Worm (Caenorhabditis elegans) whole organism, young adult: ENCODE measurements around the gene sri-6.

ENCODE experiments used
- B0035.1 ChIP-seq: sonication (generic microtip); optimal IDR thresholded peaks from 2 replicates; lab custom pipeline; 2016; ENCODE audit warnings: missing genetic modification characterization, mild to moderate bottlenecking, missing compliant biosample characterization, missing genotype, missing genetic modification reagents
- C17E4.6 ChIP-seq: fragments of 200-800 bp; sonication (Bioruptor generic); IDR thresholded peaks from 2 replicates; pipeline ENCODE4 v1.3.6; 2022; ENCODE audit warnings: missing genetic modification reagents, missing genetic modification characterization, missing compliant biosample characterization
- F23B12.7 ChIP-seq: sonication (generic microtip); optimal IDR thresholded peaks from 2 replicates; lab custom pipeline; 2017; ENCODE audit warnings: missing genetic modification characterization, mild to moderate bottlenecking, missing compliant biosample characterization, antibody characterized with exemption, moderate library complexity; ENCODE audit not compliant: insufficient read depth
- F33H1.4 ChIP-seq: fragments of 200-800 bp; sonication (Bioruptor generic); IDR thresholded peaks from 2 replicates; pipeline ENCODE4 v1.3.6; 2022; ENCODE audit warnings: missing genetic modification reagents, missing genetic modification characterization, missing compliant biosample characterization
- F37B4.10 ChIP-seq: fragments of 200-800 bp; sonication (Bioruptor generic); IDR thresholded peaks from 2 replicates; pipeline ENCODE4 v1.3.6; 2022; ENCODE audit warnings: missing genetic modification characterization, missing compliant biosample characterization
- F52B5.7 ChIP-seq: sonication (generic microtip); optimal IDR thresholded peaks from 2 replicates; lab custom pipeline; 2016; ENCODE audit warnings: mild to moderate bottlenecking, missing genetic modification characterization, missing compliant biosample characterization
- F57C9.4 ChIP-seq: sonication (generic microtip); optimal IDR thresholded peaks from 2 replicates; lab custom pipeline; 2017; ENCODE audit warnings: mild to moderate bottlenecking, missing genetic modification characterization, missing compliant biosample characterization
- K11D2.4 ChIP-seq: fragments of 200-800 bp; sonication (Bioruptor generic); IDR thresholded peaks from 2 replicates; pipeline ENCODE4 v1.3.6; 2022; ENCODE audit warnings: missing genetic modification reagents, missing genetic modification characterization, missing compliant biosample characterization
- K12H6.12 ChIP-seq: fragments of 200-800 bp; sonication (Bioruptor generic); optimal IDR thresholded peaks from 2 replicates; lab custom pipeline; 2018; ENCODE audit warnings: mild to moderate bottlenecking, missing genetic modification characterization, missing compliant biosample characterization
- T26A5.8 ChIP-seq: sonication (generic microtip); optimal IDR thresholded peaks from 2 replicates; lab custom pipeline; 2016; ENCODE audit warnings: missing genetic modification characterization, missing compliant biosample characterization
- Y53F4B.3 ChIP-seq: fragments of 200-800 bp; sonication (Bioruptor generic); IDR thresholded peaks from 2 replicates; pipeline ENCODE4 v1.3.6; 2022; ENCODE audit warnings: missing genetic modification reagents, missing genetic modification characterization, missing compliant biosample characterization
- Y95B8A.8 ChIP-seq: fragments of 200-800 bp; sonication (Bioruptor generic); IDR thresholded peaks from 2 replicates; pipeline ENCODE4 v1.3.6; 2022; ENCODE audit warnings: missing genetic modification reagents, missing genetic modification characterization, missing compliant biosample characterization
- ZK185.1 ChIP-seq: sonication (generic microtip); optimal IDR thresholded peaks from 2 replicates; lab custom pipeline; 2016; ENCODE audit warnings: mild to moderate bottlenecking, missing genetic modification characterization, missing compliant biosample characterization; ENCODE audit not compliant: poor library complexity, severe bottlenecking
- akir-1 ChIP-seq: fragments of 200-800 bp; sonication (Bioruptor generic); optimal IDR thresholded peaks from 2 replicates; lab custom pipeline; 2018; ENCODE audit warnings: mild to moderate bottlenecking, missing genetic modification characterization, moderate library complexity, missing compliant biosample characterization
- ama-1 ChIP-seq, 3 experiments: fragments of 150-350 bp in 1 of 3; sonication (generic microtip) in 2 of 3; optimal IDR thresholded peaks; 2 replicates each; lab custom pipeline; 2014 to 2018; ENCODE audit warnings: missing biosample characterization in 2 of 3, missing genetic modification characterization in 2 of 3, missing genetic modification reagents in 2 of 3
- atf-7 ChIP-seq: sonication (generic microtip); optimal IDR thresholded peaks from 2 replicates; lab custom pipeline; 2017; ENCODE audit warnings: mild to moderate bottlenecking, missing genetic modification characterization, missing compliant biosample characterization
- athp-1 ChIP-seq: sonication (generic microtip); optimal IDR thresholded peaks from 2 replicates; lab custom pipeline; 2017; ENCODE audit warnings: mild to moderate bottlenecking, missing genetic modification characterization, missing compliant biosample characterization
- attf-6 ChIP-seq: fragments of 200-800 bp; sonication (Bioruptor generic); IDR thresholded peaks from 2 replicates; pipeline ENCODE4 v1.3.6; 2022; ENCODE audit warnings: missing genetic modification reagents, missing genetic modification characterization, missing compliant biosample characterization
- ceh-100 ChIP-seq: fragments of 200-800 bp; sonication (Bioruptor generic); IDR thresholded peaks from 2 replicates; pipeline ENCODE4 v1.3.6; 2022; ENCODE audit warnings: missing genetic modification reagents, missing genetic modification characterization, missing compliant biosample characterization
- ceh-40 ChIP-seq: fragments of 200-800 bp; sonication (Bioruptor generic); IDR thresholded peaks from 2 replicates; pipeline ENCODE4 v1.3.6; 2022; ENCODE audit warnings: missing genetic modification characterization, missing compliant biosample characterization
- ceh-91 ChIP-seq: fragments of 200-800 bp; sonication (Bioruptor generic); IDR thresholded peaks from 2 replicates; pipeline ENCODE4 v1.3.6; 2022; ENCODE audit warnings: missing genetic modification reagents, missing genetic modification characterization, missing compliant biosample characterization
- chd-7 ChIP-seq: sonication (generic microtip); optimal IDR thresholded peaks from 2 replicates; lab custom pipeline; 2016; ENCODE audit warnings: mild to moderate bottlenecking, missing genetic modification characterization, moderate library complexity, missing compliant biosample characterization
- ets-4 ChIP-seq: fragments of 200-800 bp; sonication (Bioruptor generic); optimal IDR thresholded peaks from 2 replicates; lab custom pipeline; 2018; ENCODE audit warnings: mild to moderate bottlenecking, missing genetic modification characterization, missing compliant biosample characterization
- hlh-26 ChIP-seq: fragments of 200-800 bp; sonication (Bioruptor generic); conservative IDR thresholded peaks from 2 replicates; pipeline ENCODE4 v1.3.6; 2022; ENCODE audit warnings: missing genetic modification reagents, missing genetic modification characterization, missing compliant biosample characterization
- let-607 ChIP-seq, 2 experiments: fragments of 200-800 bp in 1 of 2; sonication (Bioruptor generic) in 1 of 2; sonication (generic microtip) in 1 of 2; optimal IDR thresholded peaks; 2 replicates each; lab custom pipeline; 2016 to 2018; ENCODE audit warnings: mild to moderate bottlenecking in 2 of 2, missing compliant biosample characterization in 2 of 2, missing genetic modification characterization in 2 of 2, moderate library complexity in 2 of 2, missing genotype in 1 of 2
- lin-26 ChIP-seq: fragments of 200-800 bp; sonication (Bioruptor generic); IDR thresholded peaks from 2 replicates; pipeline ENCODE4 v1.3.6; 2022; ENCODE audit warnings: missing genetic modification reagents, missing genetic modification characterization, missing compliant biosample characterization
- madf-8 ChIP-seq: fragments of 200-800 bp; sonication (Bioruptor generic); conservative IDR thresholded peaks from 2 replicates; pipeline ENCODE4 v1.3.6; 2022; ENCODE audit warnings: missing genetic modification reagents, missing genetic modification characterization, missing compliant biosample characterization
- mxl-1 ChIP-seq: sonication (generic microtip); optimal IDR thresholded peaks from 2 replicates; lab custom pipeline; 2016; ENCODE audit warnings: missing genetic modification characterization, missing compliant biosample characterization
- nfya-2 ChIP-seq: fragments of 200-800 bp; sonication (Bioruptor generic); IDR thresholded peaks from 2 replicates; pipeline ENCODE4 v1.3.6; 2022; ENCODE audit warnings: missing genetic modification reagents, missing genetic modification characterization, missing compliant biosample characterization
- nfyb-1 ChIP-seq: fragments of 200-800 bp; sonication (Bioruptor generic); IDR thresholded peaks from 2 replicates; pipeline ENCODE4 v1.3.6; 2022; ENCODE audit warnings: missing genetic modification reagents, missing genetic modification characterization, missing compliant biosample characterization
- nhr-179 ChIP-seq: sonication (generic microtip); optimal IDR thresholded peaks from 2 replicates; lab custom pipeline; 2016; ENCODE audit warnings: mild to moderate bottlenecking, missing genetic modification characterization, missing compliant biosample characterization
- nhr-27 ChIP-seq: fragments of 200-800 bp; sonication (Bioruptor generic); optimal IDR thresholded peaks from 2 replicates; lab custom pipeline; 2018; ENCODE audit warnings: mild to moderate bottlenecking, missing genetic modification characterization, moderate library complexity, missing compliant biosample characterization
- nhr-80 ChIP-seq: sonication (generic microtip); optimal IDR thresholded peaks from 2 replicates; lab custom pipeline; 2016; ENCODE audit warnings: missing genetic modification characterization, missing compliant biosample characterization
- nhr-90 ChIP-seq: sonication (generic microtip); optimal IDR thresholded peaks from 2 replicates; lab custom pipeline; 2016; ENCODE audit warnings: missing genotype, mild to moderate bottlenecking, missing genetic modification characterization, missing compliant biosample characterization
- pha-4 ChIP-seq: fragments of 150-350 bp; sonication (generic microtip); optimal IDR thresholded peaks from 2 replicates; lab custom pipeline; 2014; ENCODE audit warnings: missing biosample characterization, missing genetic modification reagents, missing genetic modification characterization
- rec-8 ChIP-seq, 2 experiments: sonication (generic microtip); optimal IDR thresholded peaks; 2 replicates each; lab custom pipeline; 2016; ENCODE audit warnings: mild to moderate bottlenecking in 2 of 2, missing genetic modification characterization in 2 of 2, missing genetic modification reagents in 2 of 2, missing genotype in 2 of 2, missing biosample characterization in 1 of 2, missing compliant biosample characterization in 1 of 2, moderate library complexity in 1 of 2
- snpc-1.3 ChIP-seq: sonication (generic microtip); optimal IDR thresholded peaks from 2 replicates; lab custom pipeline; 2017; ENCODE audit warnings: missing genetic modification characterization, mild to moderate bottlenecking, missing compliant biosample characterization, antibody characterized with exemption, moderate library complexity, missing genotype, missing genetic modification reagents; ENCODE audit not compliant: insufficient read depth
- sptf-2 ChIP-seq: fragments of 200-800 bp; sonication (Bioruptor generic); optimal IDR thresholded peaks from 2 replicates; lab custom pipeline; 2018; ENCODE audit warnings: mild to moderate bottlenecking, missing genetic modification characterization, missing compliant biosample characterization
- unc-130 ChIP-seq: sonication (generic microtip); optimal IDR thresholded peaks from 2 replicates; lab custom pipeline; 2016; ENCODE audit warnings: missing genetic modification reagents, missing genetic modification characterization, missing compliant biosample characterization
- ztf-18 ChIP-seq: sonication (generic microtip); optimal IDR thresholded peaks from 2 replicates; lab custom pipeline; 2016; ENCODE audit warnings: missing genotype, mild to moderate bottlenecking, missing genetic modification characterization, missing compliant biosample characterization
- ztf-22 ChIP-seq: fragments of 200-800 bp; sonication (Bioruptor generic); optimal IDR thresholded peaks from 2 replicates; lab custom pipeline; 2018; ENCODE audit warnings: mild to moderate bottlenecking, missing genetic modification characterization, moderate library complexity, missing compliant biosample characterization
- ztf-3 ChIP-seq: fragments of 200-800 bp; sonication (Bioruptor generic); optimal IDR thresholded peaks from 2 replicates; lab custom pipeline; 2018; ENCODE audit warnings: mild to moderate bottlenecking, missing genetic modification characterization, missing compliant biosample characterization

The sri-6 gene

ce11 chrV:13212584-13212983, 27.1 kb downstream of the sri-6 start:
- no peak for TF ChIP-seq ztf-3 (GFP tag; lab: Kevin White, UChicago)
- TF ChIP-seq let-607 (tag; optimal IDR thresholded peaks at IDR 0.05; lab: Kevin White, UChicago) = peak in 1 of 2 experiments; percentile 41
- no peak for TF ChIP-seq nhr-179 (tag; lab: Kevin White, UChicago)
- no peak for TF ChIP-seq nfya-2 (GFP tag; lab: Robert Waterston, UW)
- no peak for TF ChIP-seq F33H1.4
- no peak for TF ChIP-seq B0035.1 (tag; lab: Kevin White, UChicago)
- TF ChIP-seq ceh-100 (GFP tag; lab: Robert Waterston, UW) = no peak
- peak; percentile 40 for TF ChIP-seq ztf-22 (GFP tag; lab: Kevin White, UChicago)
- peak; percentile 25 for TF ChIP-seq ets-4 (GFP tag; lab: Kevin White, UChicago)
- TF ChIP-seq Y95B8A.8 (GFP tag; lab: Robert Waterston, UW) = no peak
- no peak for TF ChIP-seq chd-7
- peak; percentile 66 for TF ChIP-seq atf-7 (tag; lab: Kevin White, UChicago)
- TF ChIP-seq nfyb-1 (GFP tag; lab: Robert Waterston, UW) = no peak
- no peak for TF ChIP-seq F57C9.4
- TF ChIP-seq athp-1 (tag; lab: Kevin White, UChicago) = no peak
- no peak for TF ChIP-seq nhr-90 (tag; lab: Kevin White, UChicago)
- no peak for TF ChIP-seq F23B12.7 (tag; lab: Kevin White, UChicago)
- no peak for TF ChIP-seq K12H6.12 (tag; lab: Kevin White, UChicago)
- no peak for TF ChIP-seq lin-26 (GFP tag; lab: Robert Waterston, UW)
- TF ChIP-seq sptf-2 (GFP tag; lab: Kevin White, UChicago) = no peak
- no peak for TF ChIP-seq hlh-26
- no peak for TF ChIP-seq madf-8 (GFP tag; lab: Robert Waterston, UW)
- TF ChIP-seq F52B5.7 (tag; lab: Kevin White, UChicago) = no peak
- no peak for TF ChIP-seq F37B4.10 (GFP tag; lab: Robert Waterston, UW)
- peak; percentile 42 for TF ChIP-seq pha-4 (tag; lab: Kevin White, UChicago)
- TF ChIP-seq akir-1 (GFP tag; lab: Kevin White, UChicago) = no peak
- TF ChIP-seq nhr-80 = peak; percentile 91
- no peak for TF ChIP-seq mxl-1 (tag; lab: Kevin White, UChicago)
- no peak for TF ChIP-seq ceh-91 (GFP tag; lab: Robert Waterston, UW)

- TF ChIP-seq ztf-18 (tag; lab: Kevin White, UChicago) (no peak), rec-8 (tag; optimal IDR thresholded peaks at IDR 0.05; lab: Kevin White, UChicago) (no peak), nhr-27 (tag; lab: Kevin White, UChicago) (no peak), Y53F4B.3 (GFP tag; lab: Robert Waterston, UW) (no peak)
Observed at ce11 chrV:13221066-13221465, 35.6 kb downstream of the sri-6 start.

ce11 chrV:13229538-13229937, 44.1 kb downstream of the sri-6 start:
- TF ChIP-seq C17E4.6 (GFP tag; lab: Robert Waterston, UW) (no peak), unc-130 (GFP tag; lab: Kevin White, UChicago) (no peak), T26A5.8 (tag; lab: Kevin White, UChicago) (no peak), attf-6 (GFP tag; lab: Robert Waterston, UW) (no peak), K11D2.4 (GFP tag; lab: Robert Waterston, UW) (no peak), snpc-1.3 (tag; lab: Kevin White, UChicago) (no peak), ceh-40 (GFP tag; lab: Robert Waterston, UW) (no peak), ama-1 (optimal IDR thresholded peaks at IDR 0.05; lab: Kevin White, UChicago) (no peak), ama-1 (GFP tag; optimal IDR thresholded peaks at IDR 0.05; lab: Kevin White, UChicago) (no peak), ztf-18 (tag; lab: Kevin White, UChicago) (no peak), ZK185.1 (tag; lab: Kevin White, UChicago) (no peak)
